Worm (Caenorhabditis elegans): ENCODE data around the gene T26E4.9.
"Not testable (repeated sequence)": the region's sequence is repeated elsewhere in the genome, so short reads cannot be mapped to it uniquely, and the experiment has no call there.

ce11 chrV:15754731-15755130 is 47.8 kb downstream of the T26E4.9 start, which contains the start of gene str-8:
- TF ChIP-seq ref-1 (GFP tag; conservative IDR thresholded peaks at IDR 0.05); ztf-29 (GFP tag; IDR thresholded peaks at IDR 0.05); klf-2 (GFP tag; conservative IDR thresholded peaks at IDR 0.05); flt-1 (GFP tag; IDR thresholded peaks at IDR 0.05); tab-1 (GFP tag; IDR thresholded peaks at IDR 0.05); ztf-23 (GFP tag; IDR thresholded peaks at IDR 0.05): not testable (repeated sequence)

Measured in whole organism, midembryonic.